Worm (Caenorhabditis elegans): ENCODE measurements around the gene pmk-2.

DNA sequence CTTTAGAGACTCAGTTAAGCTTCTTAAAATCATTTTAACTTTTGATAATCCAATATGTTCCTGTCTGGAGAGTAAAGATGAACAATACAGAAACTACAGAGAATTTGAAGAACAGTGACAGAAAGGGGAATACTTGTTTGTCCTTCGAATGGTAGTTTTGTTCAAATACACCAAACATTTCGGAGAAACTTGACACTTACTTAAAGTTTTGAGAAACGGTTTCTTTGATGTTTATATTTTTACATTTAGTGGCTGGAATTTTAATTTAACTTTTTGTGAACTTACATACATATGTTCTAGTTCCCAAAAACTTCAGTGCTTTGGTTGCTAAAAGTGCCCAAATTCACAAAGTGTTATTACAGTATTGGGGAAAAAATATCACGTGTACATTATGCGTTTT lies 13.9 kb downstream of the pmk-2 start, which contains the start of gene B0218.5:
- no peak for TF ChIP-seq lin-39 (tag; optimal IDR thresholded peaks at IDR 0.05)
- TF ChIP-seq aly-2 (tag; optimal IDR thresholded peaks at IDR 0.05), result no peak
- no peak for TF ChIP-seq nhr-129 (tag; optimal IDR thresholded peaks at IDR 0.05)
- no peak for TF ChIP-seq nhr-23 (tag; optimal IDR thresholded peaks at IDR 0.05)
- TF ChIP-seq alr-1 (tag; optimal IDR thresholded peaks at IDR 0.05), result no peak
- TF ChIP-seq egl-27 (tag; optimal IDR thresholded peaks at IDR 0.05), result no peak
- no peak for TF ChIP-seq elt-3 (tag; optimal IDR thresholded peaks at IDR 0.05)
- TF ChIP-seq nhr-25 (tag; optimal IDR thresholded peaks at IDR 0.05), result no peak
- TF ChIP-seq ceh-82 (tag; optimal IDR thresholded peaks at IDR 0.05), result no peak
- TF ChIP-seq ztf-11 (tag; optimal IDR thresholded peaks at IDR 0.05), result no peak
- TF ChIP-seq lsy-2 (tag; optimal IDR thresholded peaks at IDR 0.05), result no peak
- no peak for TF ChIP-seq nhr-11 (tag; optimal IDR thresholded peaks at IDR 0.05)

Measured in whole organism, L2 larva.